Worm (Caenorhabditis elegans): Measurements from ENCODE around the gene C14E2.1.

Gene C14E2.1

ce11 chrX:1826166-1826565 is at the start of gene C14E2.1:
TSS of gene C14E2.1 (plus strand) at chrX:1826466.
- TF ChIP-seq lin-39 (tag; optimal IDR thresholded peaks at IDR 0.05) = no peak
- no peak for TF ChIP-seq lin-13 (GFP tag; optimal IDR thresholded peaks at IDR 0.05)
- no peak for TF ChIP-seq aly-2 (tag; optimal IDR thresholded peaks at IDR 0.05)
- no peak for TF ChIP-seq C34F6.9 (tag; optimal IDR thresholded peaks at IDR 0.05)
- TF ChIP-seq nhr-237 (tag; optimal IDR thresholded peaks at IDR 0.05) = no peak
- TF ChIP-seq mbf-1 (tag; optimal IDR thresholded peaks at IDR 0.05) = no peak
- TF ChIP-seq nhr-6 (tag; optimal IDR thresholded peaks at IDR 0.05) = no peak
- no peak for TF ChIP-seq zag-1 (tag; optimal IDR thresholded peaks at IDR 0.05)
- TF ChIP-seq snpc-4 (tag; optimal IDR thresholded peaks at IDR 0.05) = no peak
- no peak for TF ChIP-seq elt-1 (tag; optimal IDR thresholded peaks at IDR 0.05)
- no peak for TF ChIP-seq ceh-82 (tag; optimal IDR thresholded peaks at IDR 0.05)
- TF ChIP-seq ztf-1 (GFP tag; conservative IDR thresholded peaks at IDR 0.05) = no peak
- TF ChIP-seq sma-9 (GFP tag; optimal IDR thresholded peaks at IDR 0.05) = no peak
- no peak for TF ChIP-seq sma-9 (tag; optimal IDR thresholded peaks at IDR 0.05)
- TF ChIP-seq crh-2 (tag; optimal IDR thresholded peaks at IDR 0.05) = no peak
- no peak for TF ChIP-seq ztf-11 (tag; optimal IDR thresholded peaks at IDR 0.05)
- no peak for TF ChIP-seq peb-1 (tag; optimal IDR thresholded peaks at IDR 0.05)
- TF ChIP-seq ama-1 (optimal IDR thresholded peaks at IDR 0.05) = no peak
- TF ChIP-seq nhr-25 (tag; optimal IDR thresholded peaks at IDR 0.05) = no peak
- TF ChIP-seq mdl-1 (tag; optimal IDR thresholded peaks at IDR 0.05) = no peak
- no peak for TF ChIP-seq dmd-4 (tag; optimal IDR thresholded peaks at IDR 0.05)

ce11 chrX:1777988-1778387 is 48.3 kb upstream of the C14E2.1 start, which contains the start of gene elc-2:
TSS of gene elc-2 (minus strand) at chrX:1778088.
- no peak for TF ChIP-seq sem-4 (tag; optimal IDR thresholded peaks at IDR 0.05)
- no peak for TF ChIP-seq lin-39 (tag; optimal IDR thresholded peaks at IDR 0.05)
- TF ChIP-seq elt-3 (tag; optimal IDR thresholded peaks at IDR 0.05) = no peak
- TF ChIP-seq ceh-16 (tag; optimal IDR thresholded peaks at IDR 0.05) = no peak
- TF ChIP-seq blmp-1 (tag; optimal IDR thresholded peaks at IDR 0.05; ENCODE audit: insufficient read depth) = no peak
- no peak for TF ChIP-seq mab-5 (tag; optimal IDR thresholded peaks at IDR 0.05)
- no peak for TF ChIP-seq nhr-10 (tag; optimal IDR thresholded peaks at IDR 0.05)
- TF ChIP-seq aly-2 (tag; optimal IDR thresholded peaks at IDR 0.05) = no peak

ce11 chrX:1785692-1786091 is 40.6 kb upstream of the C14E2.1 start:
- no peak for TF ChIP-seq sma-9 (GFP tag; optimal IDR thresholded peaks at IDR 0.05)
- no peak for TF ChIP-seq sma-9 (tag; optimal IDR thresholded peaks at IDR 0.05)
- TF ChIP-seq lsy-2 (tag; optimal IDR thresholded peaks at IDR 0.05) = no peak
- TF ChIP-seq F13H6.1 (tag; optimal IDR thresholded peaks at IDR 0.05) = no peak
- TF ChIP-seq unc-62 (GFP tag; optimal IDR thresholded peaks at IDR 0.05) = no peak
- no peak for TF ChIP-seq peb-1 (tag; optimal IDR thresholded peaks at IDR 0.05)
- TF ChIP-seq nhr-129 (tag; optimal IDR thresholded peaks at IDR 0.05) = no peak
- no peak for TF ChIP-seq aly-2 (tag; optimal IDR thresholded peaks at IDR 0.05)
- no peak for TF ChIP-seq unc-39 (tag; optimal IDR thresholded peaks at IDR 0.05)
- TF ChIP-seq lin-13 (GFP tag; optimal IDR thresholded peaks at IDR 0.05) = no peak
- no peak for TF ChIP-seq zag-1 (tag; optimal IDR thresholded peaks at IDR 0.05)
- no peak for TF ChIP-seq elt-3 (tag; optimal IDR thresholded peaks at IDR 0.05)
- TF ChIP-seq mab-5 (tag; optimal IDR thresholded peaks at IDR 0.05) = no peak
- no peak for TF ChIP-seq ztf-1 (GFP tag; conservative IDR thresholded peaks at IDR 0.05)
- no peak for TF ChIP-seq crh-2 (tag; optimal IDR thresholded peaks at IDR 0.05)
- no peak for TF ChIP-seq nhr-237 (tag; optimal IDR thresholded peaks at IDR 0.05)
- no peak for TF ChIP-seq fos-1 (tag; optimal IDR thresholded peaks at IDR 0.05)
- TF ChIP-seq R02D3.7 (tag; optimal IDR thresholded peaks at IDR 0.05) = no peak

DNA sequence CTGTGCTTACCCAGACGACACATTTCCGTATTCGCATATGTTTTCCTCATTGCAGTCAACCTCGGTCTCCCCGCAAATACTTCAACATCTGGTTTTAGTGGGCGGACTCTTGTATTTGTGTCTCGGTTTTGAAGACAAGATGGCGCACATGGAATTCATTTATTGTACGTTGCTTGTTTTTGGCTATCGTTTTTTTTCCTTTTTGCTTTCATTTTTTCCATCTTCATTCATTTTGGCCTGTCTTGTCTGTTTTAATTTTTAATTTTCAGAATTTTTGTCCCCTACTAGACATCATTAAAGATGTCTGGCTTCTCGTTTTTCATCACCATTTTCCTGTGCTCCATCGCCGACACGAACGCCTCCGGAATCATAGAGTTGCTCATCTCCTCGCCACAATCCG is 39.7 kb upstream of the C14E2.1 start, which contains the start of gene arg-1:
Gene arg-1 (plus strand): TSS at position 301 of the 400 bp plus-strand sequence.
- TF ChIP-seq nhr-11 (tag; optimal IDR thresholded peaks at IDR 0.05) (no peak), nhr-21 (tag; optimal IDR thresholded peaks at IDR 0.05) (no peak)

- TF ChIP-seq unc-39 (tag; optimal IDR thresholded peaks at IDR 0.05) (no peak), peb-1 (tag; optimal IDR thresholded peaks at IDR 0.05) (no peak), elt-1 (tag; optimal IDR thresholded peaks at IDR 0.05) (no peak), lin-13 (GFP tag; optimal IDR thresholded peaks at IDR 0.05) (no peak), sem-4 (tag; optimal IDR thresholded peaks at IDR 0.05) (no peak), ceh-82 (tag; optimal IDR thresholded peaks at IDR 0.05) (no peak), nhr-12 (tag; optimal IDR thresholded peaks at IDR 0.05) (no peak), gmeb-1 (tag; optimal IDR thresholded peaks at IDR 0.05) (no peak), mdl-1 (tag; optimal IDR thresholded peaks at IDR 0.05) (no peak), nhr-237 (tag; optimal IDR thresholded peaks at IDR 0.05) (no peak), nhr-10 (tag; optimal IDR thresholded peaks at IDR 0.05) (no peak), nhr-6 (tag; optimal IDR thresholded peaks at IDR 0.05) (no peak), nhr-129 (tag; optimal IDR thresholded peaks at IDR 0.05) (no peak), unc-62 (GFP tag; optimal IDR thresholded peaks at IDR 0.05) (no peak), dmd-4 (tag; optimal IDR thresholded peaks at IDR 0.05) (no peak), F13H6.1 (tag; optimal IDR thresholded peaks at IDR 0.05) (no peak), lsy-2 (tag; optimal IDR thresholded peaks at IDR 0.05) (no peak)
These were observed 35.2 kb upstream of the C14E2.1 start for ce11 chrX:1791095-1791494.

Data from whole organism, L2 larva.